Worm (Caenorhabditis elegans) whole organism, L4 larva: Measurements from ENCODE around the gene set-16.

Experiments used
- D1046.2 ChIP-seq: fragments of 200-800 bp; sonication (Bioruptor generic); IDR thresholded peaks from 2 replicates; pipeline ENCODE4 v1.3.6; 2022; ENCODE audit warnings: missing genetic modification characterization, missing compliant biosample characterization
- F26F4.8 ChIP-seq: fragments of 200-800 bp; sonication (Bioruptor generic); conservative IDR thresholded peaks from 2 replicates; pipeline ENCODE4 v1.3.6; 2022; ENCODE audit warnings: missing genetic modification characterization, missing compliant biosample characterization
- F37D6.2 ChIP-seq: sonication (generic microtip); optimal IDR thresholded peaks from 2 replicates; lab custom pipeline; 2016; ENCODE audit warnings: mild to moderate bottlenecking, missing genetic modification characterization, missing compliant biosample characterization
- F49E8.2 ChIP-seq: sonication (generic microtip); optimal IDR thresholded peaks from 2 replicates; lab custom pipeline; 2016; ENCODE audit warnings: missing compliant biosample characterization, mild to moderate bottlenecking, missing genetic modification characterization, borderline replicate concordance
- T20F7.1 ChIP-seq: fragments of 200-800 bp; sonication (Bioruptor generic); optimal IDR thresholded peaks from 2 replicates; lab custom pipeline; 2018; ENCODE audit warnings: mild to moderate bottlenecking, missing genetic modification characterization, missing compliant biosample characterization
- Y75B8A.6 ChIP-seq: fragments of 200-800 bp; sonication (Bioruptor generic); IDR thresholded peaks from 2 replicates; pipeline ENCODE4 v1.3.6; 2022; ENCODE audit warnings: missing genetic modification reagents, missing genetic modification characterization, missing compliant biosample characterization
- ZK337.2 ChIP-seq: fragments of 200-800 bp; sonication (Bioruptor generic); IDR thresholded peaks from 2 replicates; pipeline ENCODE4 v1.3.6; 2022; ENCODE audit warnings: missing genetic modification reagents, missing genetic modification characterization, missing compliant biosample characterization
- ZK546.5 ChIP-seq, 2 experiments: sonication (generic microtip); optimal IDR thresholded peaks; 2 replicates each; lab custom pipeline; 2017; ENCODE audit warnings: missing biosample characterization in 2 of 2, missing genetic modification characterization in 2 of 2
- ama-1 ChIP-seq: fragments of 150-350 bp; optimal IDR thresholded peaks from 2 replicates; lab custom pipeline; 2014; ENCODE audit warnings: inconsistent platforms, mixed read lengths
- ceh-32 ChIP-seq: sonication (generic microtip); optimal IDR thresholded peaks from 2 replicates; lab custom pipeline; 2016; ENCODE audit warnings: mild to moderate bottlenecking, missing genetic modification characterization, missing compliant biosample characterization; ENCODE audit not compliant: poor library complexity
- ceh-44 ChIP-seq: fragments of 200-800 bp; sonication (Bioruptor generic); IDR thresholded peaks from 2 replicates; pipeline ENCODE4 v1.3.6; 2022; ENCODE audit warnings: missing genetic modification reagents, missing genetic modification characterization, missing compliant biosample characterization
- ctbp-1 ChIP-seq: fragments of 200-800 bp; sonication (Bioruptor generic); IDR thresholded peaks from 2 replicates; pipeline ENCODE4 v1.3.6; 2022; ENCODE audit warnings: missing genetic modification reagents, missing genetic modification characterization, missing compliant biosample characterization
- daf-12 ChIP-seq: fragments of 150-350 bp; optimal IDR thresholded peaks from 2 replicates; lab custom pipeline; 2014; ENCODE audit warnings: missing biosample characterization, missing genetic modification reagents, missing genetic modification characterization
- daf-19 ChIP-seq: fragments of 200-800 bp; sonication (Bioruptor generic); conservative IDR thresholded peaks from 2 replicates; pipeline ENCODE4 v1.3.6; 2022; ENCODE audit warnings: missing genetic modification characterization, missing compliant biosample characterization
- dmd-8 ChIP-seq: fragments of 200-800 bp; sonication (Bioruptor generic); IDR thresholded peaks from 2 replicates; pipeline ENCODE4 v1.3.6; 2022; ENCODE audit warnings: missing genetic modification characterization, missing compliant biosample characterization
- dmd-9 ChIP-seq: fragments of 200-800 bp; sonication (Bioruptor generic); IDR thresholded peaks from 2 replicates; pipeline ENCODE4 v1.3.6; 2022; ENCODE audit warnings: missing genetic modification reagents, missing genetic modification characterization, missing compliant biosample characterization
- duxl-1 ChIP-seq: sonication (generic microtip); optimal IDR thresholded peaks from 2 replicates; lab custom pipeline; 2016; ENCODE audit warnings: mild to moderate bottlenecking, missing genetic modification characterization, moderate library complexity, missing compliant biosample characterization; ENCODE audit not compliant: poor library complexity
- dve-1 ChIP-seq: sonication (generic microtip); optimal IDR thresholded peaks from 2 replicates; lab custom pipeline; 2017; ENCODE audit warnings: antibody characterized with exemption, mild to moderate bottlenecking, missing genetic modification characterization, missing compliant biosample characterization; ENCODE audit not compliant: insufficient read depth
- egl-27 ChIP-seq: sonication (generic microtip); optimal IDR thresholded peaks from 3 replicates; lab custom pipeline; 2017; ENCODE audit warnings: missing biosample characterization, missing genetic modification reagents, missing genetic modification characterization
- egl-43 ChIP-seq: fragments of 200-800 bp; sonication (Bioruptor generic); IDR thresholded peaks from 2 replicates; pipeline ENCODE4 v1.3.6; 2022; ENCODE audit warnings: missing genetic modification reagents, missing genetic modification characterization, missing compliant biosample characterization
- fos-1 ChIP-seq: fragments of 150-350 bp; optimal IDR thresholded peaks from 2 replicates; lab custom pipeline; 2014; ENCODE audit warnings: missing biosample characterization, missing genetic modification characterization
- gei-8 ChIP-seq: fragments of 200-800 bp; sonication (Bioruptor generic); optimal IDR thresholded peaks from 2 replicates; lab custom pipeline; 2018; ENCODE audit warnings: mild to moderate bottlenecking, missing genetic modification characterization, missing compliant biosample characterization
- hif-1 ChIP-seq, 2 experiments: sonication (generic microtip); optimal IDR thresholded peaks; 2 replicates each; lab custom pipeline; 2016 to 2017; ENCODE audit warnings: missing compliant biosample characterization in 2 of 2, missing genetic modification characterization in 2 of 2, missing genetic modification reagents in 2 of 2, missing genotype in 2 of 2, mild to moderate bottlenecking in 1 of 2
- hmg-1.1 ChIP-seq: fragments of 200-800 bp; sonication (Bioruptor generic); IDR thresholded peaks from 2 replicates; pipeline ENCODE4 v1.3.6; 2022; ENCODE audit warnings: missing genetic modification reagents, missing genetic modification characterization, missing compliant biosample characterization
- lin-1 ChIP-seq: fragments of 200-800 bp; sonication (Bioruptor generic); IDR thresholded peaks from 2 replicates; pipeline ENCODE4 v1.3.6; 2022; ENCODE audit warnings: missing genetic modification reagents, missing genetic modification characterization, missing compliant biosample characterization
- lin-15B ChIP-seq: fragments of 150-350 bp; sonication (generic microtip); optimal IDR thresholded peaks from 3 replicates; lab custom pipeline; 2014; ENCODE audit warnings: missing biosample characterization, missing genetic modification characterization
- lin-29 ChIP-seq: fragments of 200-800 bp; sonication (Bioruptor generic); IDR thresholded peaks from 2 replicates; pipeline ENCODE4 v1.3.6; 2022; ENCODE audit warnings: missing genetic modification reagents, missing genetic modification characterization, missing compliant biosample characterization
- lin-39 ChIP-seq: fragments of 150-350 bp; optimal IDR thresholded peaks from 2 replicates; lab custom pipeline; 2014; ENCODE audit warnings: missing biosample characterization, missing genetic modification reagents, missing genetic modification characterization
- lir-3 ChIP-seq: sonication (generic microtip); optimal IDR thresholded peaks from 2 replicates; lab custom pipeline; 2016; ENCODE audit warnings: mild to moderate bottlenecking, missing genetic modification characterization, missing compliant biosample characterization
- lsy-2 ChIP-seq, 2 experiments: fragments of 150-350 bp in 1 of 2; sonication (generic microtip) in 1 of 2; optimal IDR thresholded peaks; 2 replicates each; lab custom pipeline; 2014 to 2017; ENCODE audit warnings: missing biosample characterization in 2 of 2, missing genetic modification characterization in 2 of 2
- madf-9 ChIP-seq: fragments of 200-800 bp; sonication (Bioruptor generic); conservative IDR thresholded peaks from 2 replicates; pipeline ENCODE4 v1.3.6; 2022; ENCODE audit warnings: missing genetic modification reagents, missing genetic modification characterization, missing compliant biosample characterization
- mdt-29 ChIP-seq: fragments of 200-800 bp; sonication (Bioruptor generic); IDR thresholded peaks from 2 replicates; pipeline ENCODE4 v1.3.6; 2022; ENCODE audit warnings: missing genetic modification reagents, missing genetic modification characterization, missing compliant biosample characterization
- mep-1 ChIP-seq: fragments of 150-350 bp; sonication (generic microtip); optimal IDR thresholded peaks from 3 replicates; lab custom pipeline; 2014; ENCODE audit warnings: missing biosample characterization, missing genetic modification characterization
- nhr-10 ChIP-seq: fragments of 150-350 bp; optimal IDR thresholded peaks from 2 replicates; lab custom pipeline; 2014; ENCODE audit warnings: missing biosample characterization, missing genetic modification characterization
- nhr-111 ChIP-seq: fragments of 200-800 bp; sonication (Bioruptor generic); optimal IDR thresholded peaks from 2 replicates; lab custom pipeline; 2018; ENCODE audit warnings: mild to moderate bottlenecking, missing genetic modification characterization, missing compliant biosample characterization
- nhr-237 ChIP-seq: sonication (generic microtip); optimal IDR thresholded peaks from 2 replicates; lab custom pipeline; 2017; ENCODE audit warnings: missing biosample characterization, missing genetic modification characterization
- nhr-28 ChIP-seq: fragments of 150-350 bp; optimal IDR thresholded peaks from 2 replicates; lab custom pipeline; 2014; ENCODE audit warnings: missing biosample characterization, missing genetic modification characterization
- nhr-6 ChIP-seq: fragments of 150-350 bp; optimal IDR thresholded peaks from 2 replicates; lab custom pipeline; 2014; ENCODE audit warnings: missing biosample characterization, missing genetic modification characterization
- nhr-76 ChIP-seq: fragments of 150-350 bp; optimal IDR thresholded peaks from 2 replicates; lab custom pipeline; 2014; ENCODE audit warnings: missing biosample characterization, missing genetic modification characterization
- nhr-77 ChIP-seq: fragments of 150-350 bp; optimal IDR thresholded peaks from 2 replicates; lab custom pipeline; 2014; ENCODE audit warnings: missing biosample characterization, missing genetic modification characterization
- pha-4 ChIP-seq, 2 experiments: fragments of 150-350 bp in 1 of 2; fragments of 200-800 bp in 1 of 2; sonication (Bioruptor generic) in 1 of 2; IDR thresholded peaks in 1 of 2; optimal IDR thresholded peaks in 1 of 2; 2 replicates each; pipeline versions ENCODE4 v1.3.6 to Lab custom; 2014 to 2022; ENCODE audit warnings: missing genetic modification characterization in 2 of 2, missing genetic modification reagents in 2 of 2, missing biosample characterization in 1 of 2, missing compliant biosample characterization in 1 of 2
- sdz-12 ChIP-seq: fragments of 200-800 bp; sonication (Bioruptor generic); optimal IDR thresholded peaks from 2 replicates; lab custom pipeline; 2018; ENCODE audit warnings: mild to moderate bottlenecking, missing genetic modification characterization, missing compliant biosample characterization
- set-16 ChIP-seq: fragments of 200-800 bp; sonication (Bioruptor generic); IDR thresholded peaks from 2 replicates; pipeline ENCODE4 v1.3.6; 2022; ENCODE audit warnings: missing genetic modification reagents, missing genetic modification characterization, missing compliant biosample characterization
- skn-1 ChIP-seq: fragments of 150-350 bp; optimal IDR thresholded peaks from 2 replicates; lab custom pipeline; 2014; ENCODE audit warnings: missing biosample characterization, missing genetic modification characterization
- unc-130 ChIP-seq: sonication (generic microtip); optimal IDR thresholded peaks from 2 replicates; lab custom pipeline; 2016; ENCODE audit warnings: missing genetic modification reagents, missing genetic modification characterization, missing compliant biosample characterization
- zag-1 ChIP-seq: fragments of 150-350 bp; optimal IDR thresholded peaks from 2 replicates; lab custom pipeline; 2014; ENCODE audit warnings: missing biosample characterization, missing genetic modification characterization
- zfp-2 ChIP-seq: sonication (generic microtip); optimal IDR thresholded peaks from 2 replicates; lab custom pipeline; 2016; ENCODE audit warnings: mild to moderate bottlenecking, missing genetic modification characterization, missing compliant biosample characterization
- zfp-3 ChIP-seq: fragments of 200-800 bp; sonication (Bioruptor generic); conservative IDR thresholded peaks from 2 replicates; pipeline ENCODE4 v1.3.6; 2022; ENCODE audit warnings: missing genetic modification reagents, missing genetic modification characterization, missing compliant biosample characterization
- zip-11 ChIP-seq: fragments of 200-800 bp; sonication (Bioruptor generic); IDR thresholded peaks from 2 replicates; pipeline ENCODE4 v1.3.6; 2022; ENCODE audit warnings: missing genetic modification characterization, missing compliant biosample characterization
- zip-2 ChIP-seq: fragments of 150-350 bp; optimal IDR thresholded peaks from 2 replicates; lab custom pipeline; 2014; ENCODE audit warnings: missing biosample characterization, missing genetic modification characterization
- ztf-7 ChIP-seq: fragments of 150-350 bp; optimal IDR thresholded peaks from 2 replicates; lab custom pipeline; 2014; ENCODE audit warnings: missing biosample characterization, missing genetic modification characterization

Gene set-16

ce11 chrIII:13643534-13643933 lies at the start of gene set-16, which contains the start of gene drr-2:
Gene set-16, plus strand, starts transcription at chrIII:13643916.
Gene drr-2, minus strand, starts transcription at chrIII:13643570.
- peak; percentile 97 for TF ChIP-seq egl-43 (GFP tag; lab: Robert Waterston, UW)
- TF ChIP-seq ctbp-1 (GFP tag; lab: Robert Waterston, UW) = peak; percentile 98
- TF ChIP-seq nhr-111 (GFP tag; lab: Kevin White, UChicago) = no peak
- peak; percentile 96 for TF ChIP-seq F37D6.2 (tag; lab: Kevin White, UChicago)
- TF ChIP-seq mdt-29 (GFP tag; lab: Robert Waterston, UW) = peak; percentile 98
- peak; percentile 99 for TF ChIP-seq nhr-6 (tag; lab: Kevin White, UChicago)
- peak; percentile 12 for TF ChIP-seq sdz-12 (GFP tag; lab: Kevin White, UChicago)
- TF ChIP-seq mep-1 (tag; lab: Kevin White, UChicago) = peak; percentile 99
- TF ChIP-seq ceh-44 = 0 out of 2 replicates have a peak, but pooled peaks have one; percentile 41
- TF ChIP-seq T20F7.1 (GFP tag; lab: Kevin White, UChicago) = no peak
- TF ChIP-seq lin-39 (tag; lab: Kevin White, UChicago) = no peak
- TF ChIP-seq duxl-1 = peak; percentile 96
- no peak for TF ChIP-seq F26F4.8 (GFP tag; lab: Robert Waterston, UW)
- TF ChIP-seq nhr-76 = peak; percentile 77
- peak; percentile 94 for TF ChIP-seq zfp-2 (tag; lab: Kevin White, UChicago)
- peak; percentile 94 for TF ChIP-seq nhr-10 (tag; lab: Kevin White, UChicago)
- TF ChIP-seq nhr-77 (tag; lab: Kevin White, UChicago) = peak; percentile 98
- peak; percentile 69 for TF ChIP-seq zag-1 (tag; lab: Kevin White, UChicago)
- peak; percentile 98 for TF ChIP-seq lin-29 (GFP tag; lab: Robert Waterston, UW)
- peak; percentile 90 to 97 for TF ChIP-seq lsy-2 (tag; optimal IDR thresholded peaks at IDR 0.05; lab: Kevin White, UChicago)
- TF ChIP-seq hmg-1.1 (GFP tag; lab: Robert Waterston, UW) = peak; percentile 99
- peak; percentile 95 for TF ChIP-seq lin-15B (tag; lab: Kevin White, UChicago)
- 0 out of 2 replicates have a peak, but pooled peaks have one; percentile 51 for TF ChIP-seq dmd-8 (GFP tag; lab: Robert Waterston, UW)
- peak; percentile 99 for TF ChIP-seq pha-4 (GFP tag; IDR thresholded peaks at IDR 0.05; lab: Robert Waterston, UW)
- TF ChIP-seq pha-4 (tag; optimal IDR thresholded peaks at IDR 0.05; lab: Kevin White, UChicago) = no peak
- TF ChIP-seq unc-130 (GFP tag; lab: Kevin White, UChicago) = peak; percentile 98
- peak; percentile 98 for TF ChIP-seq F49E8.2 (tag; lab: Kevin White, UChicago)
- TF ChIP-seq Y75B8A.6 = peak; percentile 97
- peak; percentile 85 for TF ChIP-seq set-16 (GFP tag; lab: Robert Waterston, UW)
- TF ChIP-seq madf-9 (GFP tag; lab: Robert Waterston, UW) = peak; percentile 96
- peak in 1 of 2 experiments; percentile 86 for TF ChIP-seq ZK546.5 (tag; optimal IDR thresholded peaks at IDR 0.05; lab: Kevin White, UChicago)
- TF ChIP-seq lir-3 = peak; percentile 81
- TF ChIP-seq zip-11 (GFP tag; lab: Robert Waterston, UW) = 0 out of 2 replicates have a peak, but pooled peaks have one; percentile 41
- TF ChIP-seq gei-8 (GFP tag; lab: Kevin White, UChicago) = peak; percentile 87
- TF ChIP-seq ceh-32 = peak; percentile 84
- TF ChIP-seq hif-1 (tag; optimal IDR thresholded peaks at IDR 0.05; lab: Kevin White, UChicago) = peak; percentile 87 to 93
- TF ChIP-seq daf-12 (tag; lab: Kevin White, UChicago) = no peak
- TF ChIP-seq daf-19 (GFP tag; lab: Robert Waterston, UW) = no peak
- peak; percentile 91 for TF ChIP-seq fos-1 (tag; lab: Kevin White, UChicago)
- TF ChIP-seq ztf-7 = peak; percentile 89
- TF ChIP-seq ZK337.2 (GFP tag; lab: Robert Waterston, UW) = 0 out of 2 replicates have a peak, but pooled peaks have one; percentile 51
- peak; percentile 98 for TF ChIP-seq lin-1 (GFP tag; lab: Robert Waterston, UW)
- peak; percentile 100 for TF ChIP-seq dve-1 (tag; lab: Kevin White, UChicago)
- peak; percentile 98 for TF ChIP-seq dmd-9
- TF ChIP-seq nhr-237 (tag; lab: Kevin White, UChicago) = peak; percentile 67
- TF ChIP-seq D1046.2 (GFP tag; lab: Robert Waterston, UW) = peak; percentile 94
- TF ChIP-seq egl-27 (tag; lab: Kevin White, UChicago) = peak; percentile 55
- TF ChIP-seq nhr-28 (tag; lab: Kevin White, UChicago) = peak; percentile 97
- peak; percentile 99 for TF ChIP-seq zfp-3 (GFP tag; lab: Robert Waterston, UW)
- TF ChIP-seq zip-2 (tag; lab: Kevin White, UChicago) = peak; percentile 83
- TF ChIP-seq ama-1 (lab: Kevin White, UChicago) = peak; percentile 45
- TF ChIP-seq skn-1 = peak; percentile 79
